Worm (Caenorhabditis elegans) whole organism, L4 larva: ENCODE results near the gene gly-20.

Experiments
- ceh-82 ChIP-seq: sonication (generic microtip); optimal IDR thresholded peaks from 2 replicates; lab custom pipeline; 2017; ENCODE audit warnings: missing biosample characterization, missing genetic modification characterization
- dpl-1 ChIP-seq: fragments of 150-350 bp; optimal IDR thresholded peaks from 2 replicates; lab custom pipeline; 2014; ENCODE audit warnings: missing biosample characterization, missing genetic modification reagents, missing genetic modification characterization
- jun-1 ChIP-seq: fragments of 150-350 bp; optimal IDR thresholded peaks from 2 replicates; lab custom pipeline; 2014; ENCODE audit warnings: missing biosample characterization, missing genetic modification reagents, missing genetic modification characterization
- lsy-2 ChIP-seq, 2 experiments: fragments of 150-350 bp in 1 of 2; sonication (generic microtip) in 1 of 2; optimal IDR thresholded peaks; 2 replicates each; lab custom pipeline; 2014 to 2017; ENCODE audit warnings: missing biosample characterization in 2 of 2, missing genetic modification characterization in 2 of 2
- nhr-28 ChIP-seq: fragments of 150-350 bp; optimal IDR thresholded peaks from 2 replicates; lab custom pipeline; 2014; ENCODE audit warnings: missing biosample characterization, missing genetic modification characterization
- skn-1 ChIP-seq: fragments of 150-350 bp; optimal IDR thresholded peaks from 2 replicates; lab custom pipeline; 2014; ENCODE audit warnings: missing biosample characterization, missing genetic modification characterization
- snpc-1.2 ChIP-seq: fragments of 200-800 bp; sonication (Bioruptor generic); IDR thresholded peaks from 2 replicates; pipeline ENCODE4 v1.3.6; 2022; ENCODE audit warnings: missing genetic modification reagents, missing genetic modification characterization, missing compliant biosample characterization
- tra-1 ChIP-seq: fragments of 200-800 bp; sonication (Bioruptor generic); IDR thresholded peaks from 2 replicates; pipeline ENCODE4 v1.3.6; 2022; ENCODE audit warnings: missing genetic modification reagents, missing genetic modification characterization, missing compliant biosample characterization

ce11 chrV:11329100-11329499, 46.7 kb downstream of the gly-20 start, which contains the start of gene F47G9.6:
- TF ChIP-seq ceh-82 (no peak), snpc-1.2 (GFP tag; lab: Robert Waterston, UW) (no peak), lsy-2 (tag; optimal IDR thresholded peaks at IDR 0.05; lab: Kevin White, UChicago) (no peak), tra-1 (GFP tag; lab: Robert Waterston, UW) (no peak), skn-1 (tag; lab: Kevin White, UChicago) (no peak), jun-1 (tag; lab: Kevin White, UChicago) (no peak), nhr-28 (no peak), dpl-1 (GFP tag; lab: Kevin White, UChicago) (no peak)
